Worm (Caenorhabditis elegans): ENCODE measurements around the gene tbc-2.
A peak's percentile ranks its signal among the peaks of the same experiment; 100 is the strongest.

DNA sequence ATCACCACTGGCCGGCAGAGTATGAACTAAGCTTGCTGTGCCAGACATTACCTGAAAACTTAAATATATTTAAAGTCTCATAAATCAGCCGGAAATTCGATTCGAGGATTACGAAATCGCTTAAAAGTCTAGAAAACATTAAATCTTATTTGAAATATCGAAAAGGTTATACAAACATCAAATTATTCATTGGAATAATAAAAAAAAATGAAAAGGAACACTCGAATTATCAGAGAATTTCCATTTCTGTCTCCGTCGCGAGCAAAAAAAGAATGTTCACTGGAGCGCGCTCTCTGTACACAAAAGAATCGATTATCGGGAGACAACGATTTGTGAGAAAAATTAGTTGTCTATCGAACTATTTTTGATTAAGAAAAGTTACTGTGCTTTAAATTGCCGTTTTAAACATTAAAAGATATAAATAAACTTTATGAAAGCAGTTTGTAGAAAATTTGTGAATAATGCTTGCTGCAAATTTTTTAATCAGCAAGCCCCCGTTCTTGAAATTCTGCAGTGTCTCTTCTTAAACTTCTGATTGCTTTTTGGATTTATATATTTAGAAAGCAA, 9.0 kb upstream of the tbc-2 start, which contains the start of gene fzo-1:
- no peak for TF ChIP-seq ztf-11 (tag; optimal IDR thresholded peaks at IDR 0.05)
- peak; percentile 29 for TF ChIP-seq snpc-4 (tag; optimal IDR thresholded peaks at IDR 0.05)
- no peak for TF ChIP-seq nhr-76 (tag; optimal IDR thresholded peaks at IDR 0.05)
- no peak for TF ChIP-seq nhr-23 (tag; optimal IDR thresholded peaks at IDR 0.05)
- TF ChIP-seq ama-1 (optimal IDR thresholded peaks at IDR 0.05) = no peak

All from whole organism, L3 larva.